Worm (Caenorhabditis elegans) whole organism, early embryonic: ENCODE measurements around the gene Y53F4A.2.

Experiments
- B0310.2 ChIP-seq: sonication (generic microtip); optimal IDR thresholded peaks from 2 replicates; lab custom pipeline; 2016; ENCODE audit warnings: mild to moderate bottlenecking, missing genetic modification characterization, missing compliant biosample characterization
- F13C5.2 ChIP-seq: sonication (generic microtip); optimal IDR thresholded peaks from 2 replicates; lab custom pipeline; 2017; ENCODE audit warnings: mild to moderate bottlenecking, missing genetic modification characterization, inconsistent platforms, missing compliant biosample characterization
- aly-1 ChIP-seq: sonication (generic microtip); optimal IDR thresholded peaks from 2 replicates; lab custom pipeline; 2016; ENCODE audit warnings: missing genetic modification characterization, missing compliant biosample characterization
- ama-1 ChIP-seq: fragments of 150-350 bp; optimal IDR thresholded peaks from 2 replicates; lab custom pipeline; 2014
- ceh-13 ChIP-seq: fragments of 200-800 bp; sonication (Bioruptor generic); optimal IDR thresholded peaks from 2 replicates; lab custom pipeline; 2018; ENCODE audit warnings: mild to moderate bottlenecking, missing genetic modification characterization, missing compliant biosample characterization
- ceh-36 ChIP-seq: sonication (generic microtip); optimal IDR thresholded peaks from 2 replicates; lab custom pipeline; 2016; ENCODE audit warnings: missing genetic modification characterization, inconsistent platforms, missing compliant biosample characterization
- ets-7 ChIP-seq: sonication (generic microtip); optimal IDR thresholded peaks from 2 replicates; lab custom pipeline; 2016; ENCODE audit warnings: missing genotype, missing genetic modification characterization, missing compliant biosample characterization
- flt-1 ChIP-seq: fragments of 200-800 bp; sonication (Bioruptor generic); IDR thresholded peaks from 2 replicates; pipeline ENCODE4 v1.3.6; 2022; ENCODE audit warnings: missing genetic modification characterization, missing compliant biosample characterization
- hmbx-1 ChIP-seq: sonication (generic microtip); optimal IDR thresholded peaks from 2 replicates; lab custom pipeline; 2016; ENCODE audit warnings: mild to moderate bottlenecking, missing genetic modification characterization, missing compliant biosample characterization
- hmg-4 ChIP-seq: fragments of 200-800 bp; sonication (Bioruptor generic); optimal IDR thresholded peaks from 2 replicates; lab custom pipeline; 2018; ENCODE audit warnings: mild to moderate bottlenecking, missing genetic modification characterization, missing compliant biosample characterization
- hnd-1 ChIP-seq: sonication (generic microtip); optimal IDR thresholded peaks from 2 replicates; lab custom pipeline; 2016; ENCODE audit warnings: missing genetic modification characterization, missing compliant biosample characterization
- pes-1 ChIP-seq: fragments of 200-800 bp; sonication (Bioruptor generic); IDR thresholded peaks from 2 replicates; pipeline ENCODE4 v1.3.6; 2022; ENCODE audit warnings: missing genetic modification reagents, missing genetic modification characterization, missing compliant biosample characterization
- scrt-1 ChIP-seq: fragments of 200-800 bp; sonication (Bioruptor generic); IDR thresholded peaks from 2 replicates; pipeline ENCODE4 v1.3.6; 2022; ENCODE audit warnings: missing genetic modification characterization, missing compliant biosample characterization
- sea-1 ChIP-seq: fragments of 200-800 bp; sonication (Bioruptor generic); conservative IDR thresholded peaks from 2 replicates; pipeline ENCODE4 v1.3.6; 2022; ENCODE audit warnings: missing genetic modification characterization, missing compliant biosample characterization
- tbx-11 ChIP-seq: fragments of 200-800 bp; sonication (Bioruptor generic); IDR thresholded peaks from 2 replicates; pipeline ENCODE4 v1.3.6; 2022; ENCODE audit warnings: missing genetic modification characterization, missing compliant biosample characterization
- tbx-37 ChIP-seq: fragments of 200-800 bp; sonication (Bioruptor generic); conservative IDR thresholded peaks from 2 replicates; pipeline ENCODE4 v1.3.6; 2022; ENCODE audit warnings: missing genetic modification reagents, missing genetic modification characterization, missing compliant biosample characterization
- tra-4 ChIP-seq: sonication (generic microtip); optimal IDR thresholded peaks from 2 replicates; lab custom pipeline; 2017; ENCODE audit warnings: missing genetic modification characterization, missing compliant biosample characterization

Gene Y53F4A.2

ce11 chrII:14896503-14896902, 19.6 kb upstream of the Y53F4A.2 start:
- TF ChIP-seq ets-7 (tag; lab: Kevin White, UChicago): no peak
- no peak for TF ChIP-seq hmg-4 (GFP tag; lab: Kevin White, UChicago)
- no peak for TF ChIP-seq B0310.2
- no peak for TF ChIP-seq tbx-37 (GFP tag; lab: Robert Waterston, UW)
- no peak for TF ChIP-seq ceh-13 (GFP tag; lab: Kevin White, UChicago)
- no peak for TF ChIP-seq ceh-36
- TF ChIP-seq scrt-1 (GFP tag; lab: Robert Waterston, UW): no peak
- TF ChIP-seq pes-1: no peak
- no peak for TF ChIP-seq ama-1 (lab: Kevin White, UChicago)
- TF ChIP-seq sea-1 (GFP tag; lab: Robert Waterston, UW): no peak
- TF ChIP-seq tbx-11: no peak
- TF ChIP-seq tra-4 (tag; lab: Kevin White, UChicago): no peak
- TF ChIP-seq flt-1: no peak
- TF ChIP-seq hnd-1: no peak

- TF ChIP-seq scrt-1 (GFP tag; lab: Robert Waterston, UW) (no peak), ets-7 (tag; lab: Kevin White, UChicago) (no peak), hnd-1 (no peak), F13C5.2 (tag; lab: Kevin White, UChicago) (no peak), tbx-37 (GFP tag; lab: Robert Waterston, UW) (no peak), sea-1 (GFP tag; lab: Robert Waterston, UW) (no peak), ceh-36 (no peak), hmg-4 (GFP tag; lab: Kevin White, UChicago) (no peak), hmbx-1 (no peak), aly-1 (no peak), flt-1 (no peak)
Observed at ce11 chrII:14892515-14892914, 15.6 kb upstream of the Y53F4A.2 start.

- TF ChIP-seq tra-4 (tag; lab: Kevin White, UChicago): no peak
- no peak for TF ChIP-seq sea-1 (GFP tag; lab: Robert Waterston, UW)
- no peak for TF ChIP-seq ceh-36
- no peak for TF ChIP-seq hmg-4 (GFP tag; lab: Kevin White, UChicago)
- TF ChIP-seq hmbx-1: no peak
- no peak for TF ChIP-seq scrt-1 (GFP tag; lab: Robert Waterston, UW)
- no peak for TF ChIP-seq B0310.2
- TF ChIP-seq aly-1: no peak
- TF ChIP-seq pes-1: no peak
- no peak for TF ChIP-seq ama-1 (lab: Kevin White, UChicago)
- TF ChIP-seq tbx-37 (GFP tag; lab: Robert Waterston, UW): no peak
- TF ChIP-seq ets-7 (tag; lab: Kevin White, UChicago): no peak
- no peak for TF ChIP-seq hnd-1
- TF ChIP-seq ceh-13 (GFP tag; lab: Kevin White, UChicago): no peak
- TF ChIP-seq F13C5.2 (tag; lab: Kevin White, UChicago): no peak
- no peak for TF ChIP-seq tbx-11
- TF ChIP-seq flt-1: no peak
Observed at ce11 chrII:14869644-14870043, 7.3 kb downstream of the Y53F4A.2 start, which contains the start of gene R05H10.3. R05H10.3 (plus strand) TSS chrII:14869944.

- TF ChIP-seq ets-7 (tag; lab: Kevin White, UChicago): no peak
- no peak for TF ChIP-seq scrt-1 (GFP tag; lab: Robert Waterston, UW)
- no peak for TF ChIP-seq ama-1 (lab: Kevin White, UChicago)
Observed at ce11 chrII:14867530-14867929, 9.4 kb downstream of the Y53F4A.2 start.

- no peak for TF ChIP-seq flt-1
- no peak for TF ChIP-seq ceh-36
- no peak for TF ChIP-seq hmg-4 (GFP tag; lab: Kevin White, UChicago)
Observed at ce11 chrII:14866668-14867067, 10.3 kb downstream of the Y53F4A.2 start, which contains the start of gene gpx-2. gpx-2 (plus strand) TSS chrII:14866766.

ce11 chrII:14866156-14866555, 10.8 kb downstream of the Y53F4A.2 start:
- no peak for TF ChIP-seq ama-1 (lab: Kevin White, UChicago)
- no peak for TF ChIP-seq pes-1
- TF ChIP-seq tbx-37 (GFP tag; lab: Robert Waterston, UW): no peak
- no peak for TF ChIP-seq ceh-13 (GFP tag; lab: Kevin White, UChicago)
- no peak for TF ChIP-seq aly-1
- no peak for TF ChIP-seq B0310.2
- no peak for TF ChIP-seq hmg-4 (GFP tag; lab: Kevin White, UChicago)
- TF ChIP-seq ets-7 (tag; lab: Kevin White, UChicago): no peak
- no peak for TF ChIP-seq hnd-1
- no peak for TF ChIP-seq ceh-36
- TF ChIP-seq scrt-1 (GFP tag; lab: Robert Waterston, UW): no peak
- TF ChIP-seq tra-4 (tag; lab: Kevin White, UChicago): no peak
- TF ChIP-seq sea-1 (GFP tag; lab: Robert Waterston, UW): no peak
- no peak for TF ChIP-seq hmbx-1
- no peak for TF ChIP-seq F13C5.2 (tag; lab: Kevin White, UChicago)
- no peak for TF ChIP-seq tbx-11

ce11 chrII:14856922-14857321, 20.0 kb downstream of the Y53F4A.2 start, which contains the start of gene rbm-28:
rbm-28 (plus strand) TSS chrII:14857259.
- TF ChIP-seq pes-1: peak; percentile 67; the same call in 1 of the 2 replicates
- TF ChIP-seq hmg-4 (GFP tag; lab: Kevin White, UChicago): no peak
- TF ChIP-seq ceh-36: no peak
- no peak for TF ChIP-seq ama-1 (lab: Kevin White, UChicago)
- no peak for TF ChIP-seq tra-4 (tag; lab: Kevin White, UChicago)
- no peak for TF ChIP-seq hmbx-1
- no peak for TF ChIP-seq sea-1 (GFP tag; lab: Robert Waterston, UW)
- TF ChIP-seq ets-7 (tag; lab: Kevin White, UChicago): no peak
- TF ChIP-seq hnd-1: no peak
- TF ChIP-seq F13C5.2 (tag; lab: Kevin White, UChicago): no peak
- no peak for TF ChIP-seq ceh-13 (GFP tag; lab: Kevin White, UChicago)
- TF ChIP-seq aly-1: no peak
- TF ChIP-seq tbx-37 (GFP tag; lab: Robert Waterston, UW): peak; percentile 62; the same call in 1 of the 2 replicates
- no peak for TF ChIP-seq flt-1

ce11 chrII:14855229-14855628, 21.7 kb downstream of the Y53F4A.2 start, which contains the start of gene R05H10.7:
R05H10.7 (plus strand) TSS chrII:14855529.
- TF ChIP-seq B0310.2: no peak
- no peak for TF ChIP-seq tbx-37 (GFP tag; lab: Robert Waterston, UW)
- TF ChIP-seq ama-1 (lab: Kevin White, UChicago): no peak
- no peak for TF ChIP-seq F13C5.2 (tag; lab: Kevin White, UChicago)
- no peak for TF ChIP-seq flt-1
- TF ChIP-seq ets-7 (tag; lab: Kevin White, UChicago): no peak
- TF ChIP-seq pes-1: no peak
- no peak for TF ChIP-seq tra-4 (tag; lab: Kevin White, UChicago)
- TF ChIP-seq tbx-11: no peak
- TF ChIP-seq hmbx-1: no peak
- no peak for TF ChIP-seq ceh-13 (GFP tag; lab: Kevin White, UChicago)
- no peak for TF ChIP-seq scrt-1 (GFP tag; lab: Robert Waterston, UW)
- no peak for TF ChIP-seq sea-1 (GFP tag; lab: Robert Waterston, UW)
- no peak for TF ChIP-seq ceh-36
- no peak for TF ChIP-seq aly-1
- TF ChIP-seq hmg-4 (GFP tag; lab: Kevin White, UChicago): no peak
